Fruit fly (Drosophila melanogaster): ENCODE measurements around the gene CG14892.
A peak's percentile ranks its signal among the peaks of the same experiment; 100 is the strongest.

The CG14892 gene

dm6 chr3R:16624371-16624749, 30.1 kb downstream of the CG14892 start, which contains the start of gene Ccdc114:
Gene Ccdc114, minus strand, starts transcription at chr3R:16624717.
- peak; percentile 2 for TF ChIP-seq D (optimal IDR thresholded peaks at IDR 0.05)
- TF ChIP-seq D (GFP tag; optimal IDR thresholded peaks at IDR 0.05), result no peak
- no peak for TF ChIP-seq CG10366 (GFP tag; IDR thresholded peaks at IDR 0.05)
- TF ChIP-seq Hsf (GFP tag; optimal IDR thresholded peaks at IDR 0.05), result no peak
- no peak for TF ChIP-seq gem (tag; optimal IDR thresholded peaks at IDR 0.05)
- TF ChIP-seq sens (GFP tag), result peak; percentile 54
- no peak for TF ChIP-seq Dip2 (GFP tag; IDR thresholded peaks at IDR 0.05)
- no peak for TF ChIP-seq slp2 (GFP tag; optimal IDR thresholded peaks at IDR 0.05)
- no peak for TF ChIP-seq org-1 (GFP tag; optimal IDR thresholded peaks at IDR 0.05)
- TF ChIP-seq CG7987 (GFP tag; optimal IDR thresholded peaks at IDR 0.05), result no peak

- TF ChIP-seq az2 (GFP tag; optimal IDR thresholded peaks at IDR 0.05) (no peak), Elba2 (GFP tag; optimal IDR thresholded peaks at IDR 0.05) (no peak), jumu (GFP tag; optimal IDR thresholded peaks at IDR 0.05) (no peak), Hey (tag; optimal IDR thresholded peaks at IDR 0.05) (no peak), tna (GFP tag; IDR thresholded peaks at IDR 0.05; ENCODE audit: partially characterized antibody) (0 out of 2 replicates have a peak, but pooled peaks have one; percentile 20), cwo (GFP tag; optimal IDR thresholded peaks at IDR 0.05) (no peak), CG15479 (GFP tag; optimal IDR thresholded peaks at IDR 0.05) (no peak), CG13894 (tag; optimal IDR thresholded peaks at IDR 0.05) (no peak), CG14965 (GFP tag; optimal IDR thresholded peaks at IDR 0.05; ENCODE audit: borderline replicate concordance) (no peak), vnd (GFP tag; IDR thresholded peaks at IDR 0.05; ENCODE audit: partially characterized antibody) (no peak; the same call in 2 of the 3 replicates), zfh1 (GFP tag; IDR thresholded peaks at IDR 0.05) (no peak), CG16815 (GFP tag; optimal IDR thresholded peaks at IDR 0.05) (no peak), CG4820 (GFP tag; optimal IDR thresholded peaks at IDR 0.05) (no peak), dmrt99B (tag; optimal IDR thresholded peaks at IDR 0.05) (no peak), CG11560 (tag; IDR thresholded peaks at IDR 0.05) (no peak), esg (GFP tag; conservative IDR thresholded peaks at IDR 0.05) (no peak), sob (GFP tag; IDR thresholded peaks at IDR 0.05) (no peak), Blimp-1 (GFP tag; optimal IDR thresholded peaks at IDR 0.05) (no peak), pnt (GFP tag; optimal IDR thresholded peaks at IDR 0.05) (no peak), twi (tag; optimal IDR thresholded peaks at IDR 0.05) (no peak), CG7987 (GFP tag; optimal IDR thresholded peaks at IDR 0.05) (peak; percentile 23), fu2 (GFP tag; optimal IDR thresholded peaks at IDR 0.05) (no peak), h (optimal IDR thresholded peaks at IDR 0.05) (no peak), crp (GFP tag; optimal IDR thresholded peaks at IDR 0.05) (no peak), CG14441 (GFP tag; IDR thresholded peaks at IDR 0.05) (no peak), Stat92E (GFP tag; optimal IDR thresholded peaks at IDR 0.05) (peak in 1 of 3 experiments; percentile 95), sisA (GFP tag; IDR thresholded peaks at IDR 0.05) (no peak), exex (tag; optimal IDR thresholded peaks at IDR 0.05) (no peak), CG12236 (GFP tag; optimal IDR thresholded peaks at IDR 0.05) (no peak), D (optimal IDR thresholded peaks at IDR 0.05) (no peak), D (GFP tag; optimal IDR thresholded peaks at IDR 0.05) (no peak), CTCF (GFP tag; optimal IDR thresholded peaks at IDR 0.05) (peak; percentile 82), otp (GFP tag; IDR thresholded peaks at IDR 0.05) (no peak; the same call in 2 of the 3 replicates), BtbVII (GFP tag; optimal IDR thresholded peaks at IDR 0.05) (no peak), kni (GFP tag; optimal IDR thresholded peaks at IDR 0.05) (peak; percentile 85), btn (GFP tag; optimal IDR thresholded peaks at IDR 0.05) (no peak), ERR (GFP tag; optimal IDR thresholded peaks at IDR 0.05) (no peak), CG1233 (GFP tag; optimal IDR thresholded peaks at IDR 0.05) (no peak), ems (GFP tag; optimal IDR thresholded peaks at IDR 0.05) (no peak), CG12071 (GFP tag; optimal IDR thresholded peaks at IDR 0.05) (no peak), CG4707 (GFP tag; optimal IDR thresholded peaks at IDR 0.05) (peak; percentile 41), CG17802 (tag; optimal IDR thresholded peaks at IDR 0.05) (no peak)
Observed at dm6 chr3R:16624750-16625549, 30.7 kb downstream of the CG14892 start, which contains the start of gene Fas1. Gene Fas1, plus strand, starts transcription at chr3R:16625238.
